Fruit fly (Drosophila melanogaster): ENCODE data around the gene His4r.

DNA sequence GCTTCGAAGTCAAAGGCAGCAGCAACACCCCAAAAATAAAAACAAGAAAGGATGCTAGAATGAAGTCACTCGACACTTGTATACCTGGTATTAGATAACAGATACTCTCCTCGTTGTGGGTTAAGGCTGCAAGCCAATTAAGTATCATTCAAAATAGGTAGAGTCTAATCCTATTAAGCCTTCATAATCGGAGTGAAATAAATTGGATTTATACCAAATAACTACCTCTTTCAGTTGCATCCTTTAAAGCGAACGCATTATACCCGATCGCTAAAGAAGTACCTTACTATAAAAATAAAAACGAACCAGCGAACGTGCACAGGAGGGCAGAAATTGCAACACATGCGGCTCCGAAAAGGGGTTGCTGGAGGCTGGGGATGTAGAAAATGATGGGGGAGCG lies 3.0 kb upstream of the His4r start:
- no peak for TF ChIP-seq h (optimal IDR thresholded peaks at IDR 0.05)
- TF ChIP-seq psq (optimal IDR thresholded peaks at IDR 0.05) = no peak
- no peak for TF ChIP-seq Myc (optimal IDR thresholded peaks at IDR 0.05)
- no peak for TF ChIP-seq ttk (optimal IDR thresholded peaks at IDR 0.05)
- TF ChIP-seq Sin3A (optimal IDR thresholded peaks at IDR 0.05) = no peak

Measured in Kc167 (cell line).